Worm (Caenorhabditis elegans) whole organism, L4 larva: Measurements from ENCODE around the gene F18A12.2.

Source experiments
- D1046.2 ChIP-seq: fragments of 200-800 bp; sonication (Bioruptor generic); IDR thresholded peaks from 2 replicates; pipeline ENCODE4 v1.3.6; 2022; ENCODE audit warnings: missing genetic modification characterization, missing compliant biosample characterization
- F49E8.2 ChIP-seq: sonication (generic microtip); optimal IDR thresholded peaks from 2 replicates; lab custom pipeline; 2016; ENCODE audit warnings: missing compliant biosample characterization, mild to moderate bottlenecking, missing genetic modification characterization, borderline replicate concordance
- R02D3.7 ChIP-seq: fragments of 150-350 bp; sonication (generic microtip); optimal IDR thresholded peaks from 3 replicates; lab custom pipeline; 2014; ENCODE audit warnings: missing biosample characterization, missing genetic modification characterization
- T26A8.4 ChIP-seq: fragments of 200-800 bp; sonication (Bioruptor generic); IDR thresholded peaks from 2 replicates; pipeline ENCODE4 v1.3.6; 2022; ENCODE audit warnings: missing genetic modification characterization, missing compliant biosample characterization
- Y105C5A.15 ChIP-seq: fragments of 200-800 bp; sonication (Bioruptor generic); IDR thresholded peaks from 2 replicates; pipeline ENCODE4 v1.3.6; 2022; ENCODE audit warnings: missing genetic modification characterization, missing compliant biosample characterization
- aha-1 ChIP-seq: fragments of 150-350 bp; peaks from one replicate; lab custom pipeline; 2014; ENCODE audit warnings: missing biosample characterization, missing genetic modification characterization
- ama-1 ChIP-seq: fragments of 150-350 bp; optimal IDR thresholded peaks from 2 replicates; lab custom pipeline; 2014; ENCODE audit warnings: inconsistent platforms, mixed read lengths
- ctbp-1 ChIP-seq: fragments of 200-800 bp; sonication (Bioruptor generic); IDR thresholded peaks from 2 replicates; pipeline ENCODE4 v1.3.6; 2022; ENCODE audit warnings: missing genetic modification reagents, missing genetic modification characterization, missing compliant biosample characterization
- daf-19 ChIP-seq: fragments of 200-800 bp; sonication (Bioruptor generic); conservative IDR thresholded peaks from 2 replicates; pipeline ENCODE4 v1.3.6; 2022; ENCODE audit warnings: missing genetic modification characterization, missing compliant biosample characterization
- daf-8 ChIP-seq: fragments of 200-800 bp; sonication (Bioruptor generic); IDR thresholded peaks from 2 replicates; pipeline ENCODE4 v1.3.6; 2022; ENCODE audit warnings: missing genetic modification characterization, missing compliant biosample characterization
- dmd-6 ChIP-seq: fragments of 200-800 bp; sonication (Bioruptor generic); IDR thresholded peaks from 2 replicates; pipeline ENCODE4 v1.3.6; 2022; ENCODE audit warnings: missing genetic modification reagents, missing genetic modification characterization, missing compliant biosample characterization
- dve-1 ChIP-seq: sonication (generic microtip); optimal IDR thresholded peaks from 2 replicates; lab custom pipeline; 2017; ENCODE audit warnings: antibody characterized with exemption, mild to moderate bottlenecking, missing genetic modification characterization, missing compliant biosample characterization; ENCODE audit not compliant: insufficient read depth
- egl-43 ChIP-seq: fragments of 200-800 bp; sonication (Bioruptor generic); IDR thresholded peaks from 2 replicates; pipeline ENCODE4 v1.3.6; 2022; ENCODE audit warnings: missing genetic modification reagents, missing genetic modification characterization, missing compliant biosample characterization
- hif-1 ChIP-seq, 2 experiments: sonication (generic microtip); optimal IDR thresholded peaks; 2 replicates each; lab custom pipeline; 2016 to 2017; ENCODE audit warnings: missing compliant biosample characterization in 2 of 2, missing genetic modification characterization in 2 of 2, missing genetic modification reagents in 2 of 2, missing genotype in 2 of 2, mild to moderate bottlenecking in 1 of 2
- hlh-11 ChIP-seq: fragments of 200-800 bp; sonication (Bioruptor generic); optimal IDR thresholded peaks from 2 replicates; lab custom pipeline; 2018; ENCODE audit warnings: mild to moderate bottlenecking, missing genetic modification characterization, missing compliant biosample characterization
- hlh-30 ChIP-seq: sonication (generic microtip); optimal IDR thresholded peaks from 2 replicates; lab custom pipeline; 2017; ENCODE audit warnings: antibody characterized with exemption, mild to moderate bottlenecking, missing genetic modification characterization, missing compliant biosample characterization; ENCODE audit not compliant: insufficient read depth
- jun-1 ChIP-seq: fragments of 150-350 bp; optimal IDR thresholded peaks from 2 replicates; lab custom pipeline; 2014; ENCODE audit warnings: missing biosample characterization, missing genetic modification reagents, missing genetic modification characterization
- lim-7 ChIP-seq: fragments of 200-800 bp; sonication (Bioruptor generic); IDR thresholded peaks from 2 replicates; pipeline ENCODE4 v1.3.6; 2022; ENCODE audit warnings: missing genetic modification characterization, missing compliant biosample characterization
- lin-1 ChIP-seq: fragments of 200-800 bp; sonication (Bioruptor generic); IDR thresholded peaks from 2 replicates; pipeline ENCODE4 v1.3.6; 2022; ENCODE audit warnings: missing genetic modification reagents, missing genetic modification characterization, missing compliant biosample characterization
- lin-38 ChIP-seq: fragments of 200-800 bp; sonication (Bioruptor generic); IDR thresholded peaks from 2 replicates; pipeline ENCODE4 v1.3.6; 2022; ENCODE audit warnings: missing genetic modification reagents, missing genetic modification characterization, missing compliant biosample characterization
- lsy-2 ChIP-seq, 2 experiments: fragments of 150-350 bp in 1 of 2; sonication (generic microtip) in 1 of 2; optimal IDR thresholded peaks; 2 replicates each; lab custom pipeline; 2014 to 2017; ENCODE audit warnings: missing biosample characterization in 2 of 2, missing genetic modification characterization in 2 of 2
- madf-5 ChIP-seq, 2 experiments: fragments of 200-800 bp; sonication (Bioruptor generic); IDR thresholded peaks; 2 replicates each; pipeline ENCODE4 v1.3.6; 2022; ENCODE audit warnings: missing compliant biosample characterization in 2 of 2, missing genetic modification characterization in 2 of 2
- mdl-1 ChIP-seq, 2 experiments: fragments of 150-350 bp in 1 of 2; sonication (generic microtip) in 1 of 2; optimal IDR thresholded peaks; 2 replicates each; lab custom pipeline; 2014 to 2017; ENCODE audit warnings: missing biosample characterization in 2 of 2, missing genetic modification characterization in 2 of 2
- mdt-29 ChIP-seq: fragments of 200-800 bp; sonication (Bioruptor generic); IDR thresholded peaks from 2 replicates; pipeline ENCODE4 v1.3.6; 2022; ENCODE audit warnings: missing genetic modification reagents, missing genetic modification characterization, missing compliant biosample characterization
- mxl-2 ChIP-seq: fragments of 200-800 bp; sonication (Bioruptor generic); conservative IDR thresholded peaks from 2 replicates; pipeline ENCODE4 v1.3.6; 2022; ENCODE audit warnings: missing genetic modification reagents, missing genetic modification characterization, missing compliant biosample characterization
- nhr-111 ChIP-seq: fragments of 200-800 bp; sonication (Bioruptor generic); optimal IDR thresholded peaks from 2 replicates; lab custom pipeline; 2018; ENCODE audit warnings: mild to moderate bottlenecking, missing genetic modification characterization, missing compliant biosample characterization
- nhr-25 ChIP-seq: sonication (generic microtip); optimal IDR thresholded peaks from 2 replicates; lab custom pipeline; 2017; ENCODE audit warnings: missing genetic modification characterization, mild to moderate bottlenecking, missing compliant biosample characterization, antibody characterized with exemption, moderate library complexity, borderline replicate concordance; ENCODE audit not compliant: insufficient read depth
- nhr-28 ChIP-seq: fragments of 150-350 bp; optimal IDR thresholded peaks from 2 replicates; lab custom pipeline; 2014; ENCODE audit warnings: missing biosample characterization, missing genetic modification characterization
- nhr-42 ChIP-seq: fragments of 200-800 bp; sonication (Bioruptor generic); IDR thresholded peaks from 2 replicates; pipeline ENCODE4 v1.3.6; 2022; ENCODE audit warnings: missing genetic modification characterization, missing compliant biosample characterization
- pha-4 ChIP-seq, 2 experiments: fragments of 150-350 bp in 1 of 2; fragments of 200-800 bp in 1 of 2; sonication (Bioruptor generic) in 1 of 2; IDR thresholded peaks in 1 of 2; optimal IDR thresholded peaks in 1 of 2; 2 replicates each; pipeline versions ENCODE4 v1.3.6 to Lab custom; 2014 to 2022; ENCODE audit warnings: missing genetic modification characterization in 2 of 2, missing genetic modification reagents in 2 of 2, missing biosample characterization in 1 of 2, missing compliant biosample characterization in 1 of 2
- php-3 ChIP-seq: fragments of 200-800 bp; sonication (Bioruptor generic); IDR thresholded peaks from 2 replicates; pipeline ENCODE4 v1.3.6; 2022; ENCODE audit warnings: missing genetic modification reagents, missing genetic modification characterization, missing compliant biosample characterization
- rbr-2 ChIP-seq: sonication (generic microtip); optimal IDR thresholded peaks from 2 replicates; lab custom pipeline; 2016; ENCODE audit warnings: missing genotype, missing genetic modification characterization, missing compliant biosample characterization
- snpc-4 ChIP-seq: fragments of 150-350 bp; optimal IDR thresholded peaks from 2 replicates; lab custom pipeline; 2014; ENCODE audit warnings: missing biosample characterization, missing genetic modification characterization
- tag-97 ChIP-seq: fragments of 200-800 bp; sonication (Bioruptor generic); IDR thresholded peaks from 2 replicates; pipeline ENCODE4 v1.3.6; 2022; ENCODE audit warnings: missing genetic modification characterization, missing compliant biosample characterization
- unc-62 ChIP-seq, 3 experiments: fragments of 150-350 bp in 1 of 3; sonication (generic microtip); optimal IDR thresholded peaks in 2 of 3; peaks in 1 of 3; 1 replicate in 1 of 3; 2 replicates in 2 of 3; lab custom pipeline; 2014 to 2017; ENCODE audit warnings: missing biosample characterization in 3 of 3, missing genetic modification characterization in 3 of 3, missing genetic modification reagents in 3 of 3, missing genotype in 1 of 3
- ztf-7 ChIP-seq: fragments of 150-350 bp; optimal IDR thresholded peaks from 2 replicates; lab custom pipeline; 2014; ENCODE audit warnings: missing biosample characterization, missing genetic modification characterization

Gene F18A12.2

ce11 chrII:3428158-3428704, 13.6 kb downstream of the F18A12.2 start (continued):
- TF ChIP-seq R02D3.7 (tag; lab: Kevin White, UChicago) (no peak), hlh-30 (tag; lab: Kevin White, UChicago) (peak; percentile 69), T26A8.4 (GFP tag; lab: Robert Waterston, UW) (no peak), D1046.2 (no peak), nhr-28 (no peak), aha-1 (tag; lab: Kevin White, UChicago) (peak; percentile 93), tag-97 (no peak), daf-19 (GFP tag; lab: Robert Waterston, UW) (no peak), egl-43 (GFP tag; lab: Robert Waterston, UW) (0 out of 2 replicates have a peak, but pooled peaks have one; percentile 20), nhr-42 (no peak), ama-1 (no peak), ctbp-1 (0 out of 2 replicates have a peak, but pooled peaks have one; percentile 33), jun-1 (tag; lab: Kevin White, UChicago) (no peak), snpc-4 (no peak), nhr-111 (GFP tag; lab: Kevin White, UChicago) (no peak)

ce11 chrII:3429400-3429799, 14.7 kb downstream of the F18A12.2 start, which contains the start of gene C16C8.18:
Gene C16C8.18, plus strand, starts transcription at chrII:3429700.
- TF ChIP-seq pha-4 (GFP tag; IDR thresholded peaks at IDR 0.05; lab: Robert Waterston, UW) (no peak), pha-4 (tag; optimal IDR thresholded peaks at IDR 0.05; lab: Kevin White, UChicago) (no peak), lsy-2 (tag; optimal IDR thresholded peaks at IDR 0.05; lab: Kevin White, UChicago) (no peak), lim-7 (GFP tag; lab: Robert Waterston, UW) (no peak), hif-1 (tag; optimal IDR thresholded peaks at IDR 0.05; lab: Kevin White, UChicago) (no peak), F49E8.2 (no peak), T26A8.4 (GFP tag; lab: Robert Waterston, UW) (no peak), mdt-29 (GFP tag; lab: Robert Waterston, UW) (no peak), hlh-11 (tag; lab: Kevin White, UChicago) (no peak), ama-1 (no peak), dve-1 (tag; lab: Kevin White, UChicago) (no peak), nhr-25 (tag; lab: Kevin White, UChicago) (no peak), mxl-2 (GFP tag; lab: Robert Waterston, UW) (no peak), lin-38 (no peak), mdl-1 (tag; optimal IDR thresholded peaks at IDR 0.05; lab: Kevin White, UChicago) (no peak), php-3 (GFP tag; lab: Robert Waterston, UW) (no peak), Y105C5A.15 (GFP tag; lab: Robert Waterston, UW) (no peak), lin-1 (GFP tag; lab: Robert Waterston, UW) (no peak), daf-8 (GFP tag; lab: Robert Waterston, UW) (no peak), ztf-7 (no peak), nhr-111 (GFP tag; lab: Kevin White, UChicago) (no peak)

ce11 chrII:3434893-3435503, 20.3 kb downstream of the F18A12.2 start:
- TF ChIP-seq lin-38 (no peak), dmd-6 (GFP tag; lab: Robert Waterston, UW) (peak; percentile 55), snpc-4 (peak; percentile 16), aha-1 (tag; lab: Kevin White, UChicago) (no peak), nhr-28 (peak; percentile 34), unc-62 (GFP tag; optimal IDR thresholded peaks at IDR 0.05 in 1 of 2; lab: Kevin White, UChicago) (peak in 1 of 2 experiments; percentile 30), unc-62 (tag; optimal IDR thresholded peaks at IDR 0.05; lab: Kevin White, UChicago) (no peak), nhr-111 (GFP tag; lab: Kevin White, UChicago) (no peak), rbr-2 (tag; lab: Kevin White, UChicago) (no peak), nhr-25 (tag; lab: Kevin White, UChicago) (peak; percentile 16), madf-5 (GFP tag; IDR thresholded peaks at IDR 0.05; lab: Robert Waterston, UW) (no peak)
